Fruit fly (Drosophila melanogaster) whole organism, embryonic: ENCODE data around the gene defl.

Source experiments
- Adf1 ChIP-seq: fragments of 200-800 bp; sonication (Bioruptor generic); IDR thresholded peaks from 2 replicates; pipeline ENCODE4 v1.3.6; 2022; ENCODE audit warnings: missing biosample characterization, missing genetic modification characterization
- Antp ChIP-seq: fragments of 200-800 bp; sonication (Bioruptor generic); optimal IDR thresholded peaks from 3 replicates; lab custom pipeline; 2016; ENCODE audit warnings: missing biosample characterization, missing genetic modification characterization
- Atf-2 ChIP-seq: fragments of 200-800 bp; sonication (Bioruptor generic); optimal IDR thresholded peaks from 2 replicates; lab custom pipeline; 2016; ENCODE audit warnings: missing biosample characterization, missing genetic modification characterization
- Awh ChIP-seq: fragments of 200-800 bp; sonication (Bioruptor generic); IDR thresholded peaks from 2 replicates; pipeline ENCODE4, ENCODE4 v1.3.6; 2022; ENCODE audit warnings: missing biosample characterization, missing genetic modification characterization
- C15 ChIP-seq: fragments of 200-800 bp; sonication (Bioruptor generic); IDR thresholded peaks from 3 replicates; pipeline ENCODE4 v1.3.6; 2022; ENCODE audit warnings: missing biosample characterization, missing genetic modification characterization
- CG10147 ChIP-seq: fragments of 200-800 bp; sonication (Bioruptor generic); optimal IDR thresholded peaks from 2 replicates; lab custom pipeline; 2019; ENCODE audit warnings: missing biosample characterization, mild to moderate bottlenecking, missing genetic modification characterization, moderate library complexity
- CG10267 ChIP-seq: fragments of 200-800 bp; sonication (Bioruptor generic); optimal IDR thresholded peaks from 2 replicates; lab custom pipeline; 2018; ENCODE audit warnings: missing biosample characterization, mild to moderate bottlenecking, missing genetic modification characterization, moderate library complexity
- CG10565 ChIP-seq: fragments of 200-800 bp; sonication (Bioruptor generic); optimal IDR thresholded peaks from 3 replicates; lab custom pipeline; 2016; ENCODE audit warnings: missing biosample characterization, mild to moderate bottlenecking, missing genetic modification characterization
- CG11085 ChIP-seq: fragments of 200-800 bp; sonication (Bioruptor generic); IDR thresholded peaks from 2 replicates; pipeline ENCODE4 v1.3.6; 2022; ENCODE audit warnings: missing biosample characterization, missing genetic modification characterization
- CG11247 ChIP-seq: fragments of 200-800 bp; sonication (Bioruptor generic); IDR thresholded peaks from 2 replicates; pipeline ENCODE4 v1.3.6; 2022; ENCODE audit warnings: missing biosample characterization, missing genetic modification characterization
- CG11398 ChIP-seq: fragments of 200-800 bp; sonication (Bioruptor generic); optimal IDR thresholded peaks from 2 replicates; lab custom pipeline; 2016; ENCODE audit warnings: missing biosample characterization, missing genetic modification characterization
- CG14710 ChIP-seq: fragments of 200-800 bp; sonication (Bioruptor generic); optimal IDR thresholded peaks from 3 replicates; lab custom pipeline; 2019; ENCODE audit warnings: missing biosample characterization, mild to moderate bottlenecking, missing genetic modification characterization, moderate library complexity
- CG1529 ChIP-seq: fragments of 200-800 bp; sonication (Bioruptor generic); optimal IDR thresholded peaks from 3 replicates; lab custom pipeline; 2018; ENCODE audit warnings: missing biosample characterization, missing genetic modification characterization
- CG15601 ChIP-seq: fragments of 200-800 bp; sonication (Bioruptor generic); optimal IDR thresholded peaks from 3 replicates; lab custom pipeline; 2019; ENCODE audit warnings: missing biosample characterization, mild to moderate bottlenecking, missing genetic modification characterization, moderate library complexity
- CG17912 ChIP-seq: fragments of 200-800 bp; sonication (Bioruptor generic); optimal IDR thresholded peaks from 2 replicates; lab custom pipeline; 2018; ENCODE audit warnings: missing biosample characterization, mild to moderate bottlenecking, missing genetic modification characterization
- CG32767 ChIP-seq: fragments of 200-800 bp; sonication (Bioruptor generic); IDR thresholded peaks from 2 replicates; pipeline ENCODE4 v1.3.6; 2022; ENCODE audit warnings: missing biosample characterization, missing genetic modification characterization
- CG33557 ChIP-seq: fragments of 200-800 bp; sonication (Bioruptor generic); optimal IDR thresholded peaks from 2 replicates; lab custom pipeline; 2019; ENCODE audit warnings: missing biosample characterization, mild to moderate bottlenecking, missing genetic modification characterization, moderate library complexity
- CG5953 ChIP-seq: fragments of 200-800 bp; sonication (Bioruptor generic); IDR thresholded peaks from 2 replicates; pipeline ENCODE4 v1.3.6; 2022; ENCODE audit warnings: missing biosample characterization, missing genetic modification characterization
- CG6175 ChIP-seq: fragments of 200-800 bp; sonication (Bioruptor generic); IDR thresholded peaks from 3 replicates; pipeline ENCODE4 v1.3.6; 2022; ENCODE audit warnings: missing biosample characterization, missing genetic modification characterization
- CG6765 ChIP-seq: fragments of 200-800 bp; sonication (Bioruptor generic); optimal IDR thresholded peaks from 3 replicates; lab custom pipeline; 2017; ENCODE audit warnings: missing biosample characterization, mild to moderate bottlenecking, missing genetic modification characterization
- CG7745 ChIP-seq: fragments of 200-800 bp; sonication (Bioruptor generic); optimal IDR thresholded peaks from 2 replicates; lab custom pipeline; 2018; ENCODE audit warnings: missing biosample characterization, mild to moderate bottlenecking, missing genetic modification characterization, moderate library complexity
- CG7928 ChIP-seq: fragments of 200-800 bp; sonication (Bioruptor generic); optimal IDR thresholded peaks from 2 replicates; lab custom pipeline; 2017; ENCODE audit warnings: missing biosample characterization, mild to moderate bottlenecking, missing genetic modification characterization
- CG8924 ChIP-seq: fragments of 200-800 bp; optimal IDR thresholded peaks from 3 replicates; lab custom pipeline; 2019; ENCODE audit warnings: missing biosample characterization, mild to moderate bottlenecking, missing genetic modification characterization, moderate library complexity
- CG9727 ChIP-seq: fragments of 200-800 bp; sonication (Bioruptor generic); optimal IDR thresholded peaks from 3 replicates; lab custom pipeline; 2017; ENCODE audit warnings: missing biosample characterization, mild to moderate bottlenecking, missing genetic modification characterization
- Dad ChIP-seq: fragments of 200-800 bp; sonication (Bioruptor generic); optimal IDR thresholded peaks from 3 replicates; lab custom pipeline; 2016; ENCODE audit warnings: missing biosample characterization, missing genetic modification characterization
- Elba2 ChIP-seq: fragments of 200-800 bp; sonication (Bioruptor generic); optimal IDR thresholded peaks from 3 replicates; lab custom pipeline; 2016; ENCODE audit warnings: missing biosample characterization, missing genetic modification characterization
- Fer3 ChIP-seq: fragments of 200-800 bp; sonication (Bioruptor generic); optimal IDR thresholded peaks from 2 replicates; lab custom pipeline; 2018; ENCODE audit warnings: missing biosample characterization, mild to moderate bottlenecking, missing genetic modification characterization, moderate library complexity
- HmgZ ChIP-seq: fragments of 200-800 bp; sonication (Bioruptor generic); optimal IDR thresholded peaks from 2 replicates; lab custom pipeline; 2018; ENCODE audit warnings: missing biosample characterization, mild to moderate bottlenecking, missing genetic modification characterization
- Hr3 ChIP-seq: fragments of 200-800 bp; sonication (Bioruptor generic); optimal IDR thresholded peaks from 3 replicates; lab custom pipeline; 2016; ENCODE audit warnings: missing biosample characterization, missing genetic modification characterization
- Max ChIP-seq: fragments of 200-800 bp; sonication (Bioruptor generic); optimal IDR thresholded peaks from 2 replicates; lab custom pipeline; 2016; ENCODE audit warnings: missing biosample characterization, mild to moderate bottlenecking, missing genetic modification characterization
- Nf-YB ChIP-seq: fragments of 200-800 bp; sonication (Bioruptor generic); optimal IDR thresholded peaks from 3 replicates; lab custom pipeline; 2019; ENCODE audit warnings: missing biosample characterization, mild to moderate bottlenecking, missing genetic modification characterization, moderate library complexity
- Pdp1 ChIP-seq, 2 experiments: fragments of 200-800 bp; sonication (Bioruptor generic); optimal IDR thresholded peaks; 3 replicates each; lab custom pipeline; 2016; ENCODE audit warnings: missing biosample characterization in 2 of 2, missing genetic modification characterization in 2 of 2, mild to moderate bottlenecking in 1 of 2, moderate library complexity in 1 of 2
- Ptx1 ChIP-seq: fragments of 200-800 bp; sonication (Bioruptor generic); IDR thresholded peaks from 2 replicates; pipeline ENCODE4 v1.3.6; 2022; ENCODE audit warnings: missing biosample characterization, missing genetic modification characterization
- Sry-δ ChIP-seq: fragments of 200-800 bp; sonication (Bioruptor generic); optimal IDR thresholded peaks from 2 replicates; lab custom pipeline; 2016; ENCODE audit warnings: missing biosample characterization, missing genetic modification characterization
- YL-1 ChIP-seq: fragments of 200-800 bp; sonication (Bioruptor generic); optimal IDR thresholded peaks from 3 replicates; lab custom pipeline; 2017; ENCODE audit warnings: missing biosample characterization, mild to moderate bottlenecking, missing genetic modification characterization
- cato ChIP-seq: fragments of 200-800 bp; sonication (Bioruptor generic); optimal IDR thresholded peaks from 2 replicates; lab custom pipeline; 2016; ENCODE audit warnings: missing biosample characterization, missing genetic modification characterization, borderline replicate concordance
- chinmo ChIP-seq: fragments of 200-800 bp; sonication (Bioruptor generic); IDR thresholded peaks from 4 replicates; pipeline ENCODE4 v1.3.6; 2022; ENCODE audit warnings: missing biosample characterization, missing genetic modification characterization; ENCODE audit not compliant: partially characterized antibody
- disco-r ChIP-seq: fragments of 200-800 bp; sonication (Bioruptor generic); optimal IDR thresholded peaks from 2 replicates; lab custom pipeline; 2016; ENCODE audit warnings: missing biosample characterization, missing genetic modification characterization
- fu2 ChIP-seq: fragments of 200-800 bp; sonication (Bioruptor generic); optimal IDR thresholded peaks from 2 replicates; lab custom pipeline; 2016; ENCODE audit warnings: missing biosample characterization, missing genetic modification characterization
- gcm2 ChIP-seq: fragments of 200-800 bp; sonication (Bioruptor generic); optimal IDR thresholded peaks from 2 replicates; lab custom pipeline; 2016; ENCODE audit warnings: missing biosample characterization, missing genetic modification characterization
- grn ChIP-seq: fragments of 200-800 bp; sonication (Bioruptor generic); optimal IDR thresholded peaks from 3 replicates; lab custom pipeline; 2017; ENCODE audit warnings: missing biosample characterization, missing genetic modification characterization
- lab ChIP-seq: fragments of 200-800 bp; sonication (Bioruptor generic); optimal IDR thresholded peaks from 3 replicates; lab custom pipeline; 2017; ENCODE audit warnings: missing biosample characterization, missing genetic modification characterization, mild to moderate bottlenecking, moderate library complexity, missing genetic modification reagents
- mirr ChIP-seq: fragments of 200-800 bp; sonication (Bioruptor generic); optimal IDR thresholded peaks from 3 replicates; lab custom pipeline; 2018; ENCODE audit warnings: missing biosample characterization, mild to moderate bottlenecking, missing genetic modification characterization
- nmo ChIP-seq: fragments of 200-800 bp; sonication (Bioruptor generic); optimal IDR thresholded peaks from 2 replicates; lab custom pipeline; 2018; ENCODE audit warnings: missing biosample characterization, mild to moderate bottlenecking, missing genetic modification characterization, moderate library complexity
- pzg ChIP-seq: fragments of 200-800 bp; sonication (Bioruptor generic); optimal IDR thresholded peaks from 3 replicates; lab custom pipeline; 2018; ENCODE audit warnings: missing biosample characterization, mild to moderate bottlenecking, missing genetic modification characterization, moderate library complexity
- sens-2 ChIP-seq: fragments of 200-800 bp; sonication (Bioruptor generic); IDR thresholded peaks from 2 replicates; pipeline ENCODE4 v1.3.6; 2022; ENCODE audit warnings: missing biosample characterization, missing genetic modification characterization
- ssp ChIP-seq: fragments of 200-800 bp; sonication (Bioruptor generic); IDR thresholded peaks from 2 replicates; pipeline ENCODE4 v1.3.6; 2022; ENCODE audit warnings: missing biosample characterization, missing genetic modification characterization
- stc ChIP-seq: fragments of 200-800 bp; sonication (Bioruptor generic); IDR thresholded peaks from 2 replicates; pipeline ENCODE4 v1.3.6; 2022; ENCODE audit warnings: missing biosample characterization, missing genetic modification characterization
- yki ChIP-seq: fragments of >200 bp; optimal IDR thresholded peaks from 3 replicates; lab custom pipeline; 2018

Gene defl

dm6 chr3L:9692892-9693551 lies 30.2 kb upstream of the defl start (continued):
- TF ChIP-seq Nf-YB (GFP tag; lab: Kevin White, UChicago) = peak; percentile 83
- TF ChIP-seq C15 (GFP tag; lab: Robert Waterston, UW) = peak; percentile 69; the same call in 1 of the 3 replicates
- TF ChIP-seq sens-2 (GFP tag; lab: Robert Waterston, UW) = peak; percentile 59; the same call in 1 of the 2 replicates
- peak; percentile 84 for TF ChIP-seq CG11247 (GFP tag; lab: Robert Waterston, UW)
- peak; percentile 62 for TF ChIP-seq mirr (GFP tag; lab: Kevin White, UChicago)
- TF ChIP-seq Elba2 (GFP tag; lab: Kevin White, UChicago) = no peak
- TF ChIP-seq HmgZ (tag; lab: Kevin White, UChicago) = peak; percentile 93
- peak; percentile 96 for TF ChIP-seq CG1529 (GFP tag; lab: Kevin White, UChicago)
- TF ChIP-seq CG33557 = peak; percentile 91
- TF ChIP-seq CG10565 = peak; percentile 88
- peak; percentile 62 for TF ChIP-seq grn (GFP tag; lab: Kevin White, UChicago)
- peak; percentile 95 for TF ChIP-seq CG6765 (GFP tag; lab: Kevin White, UChicago)
- TF ChIP-seq Sry-δ (GFP tag; lab: Kevin White, UChicago) = peak; percentile 66
- 0 out of 4 replicates have a peak, but pooled peaks have one; percentile 16 for TF ChIP-seq chinmo (GFP tag; lab: Robert Waterston, UW)
- peak; percentile 93 for TF ChIP-seq Ptx1 (GFP tag; lab: Robert Waterston, UW)
- TF ChIP-seq Dad (GFP tag; lab: Kevin White, UChicago) = peak; percentile 97
- no peak for TF ChIP-seq CG7745 (tag; lab: Kevin White, UChicago)
- TF ChIP-seq yki (lab: Kevin White, UChicago) = no peak
- peak; percentile 74 for TF ChIP-seq CG7928
- no peak; the same call in 1 of the 2 replicates for TF ChIP-seq CG5953 (GFP tag; lab: Robert Waterston, UW)
- peak; percentile 93 for TF ChIP-seq CG15601 (tag; lab: Kevin White, UChicago)
- TF ChIP-seq CG11085 (GFP tag; lab: Robert Waterston, UW) = 0 out of 2 replicates have a peak, but pooled peaks have one; percentile 53
- TF ChIP-seq stc = peak; percentile 88
- TF ChIP-seq Adf1 = no peak
- TF ChIP-seq Pdp1 (GFP tag; optimal IDR thresholded peaks at IDR 0.05; lab: Kevin White, UChicago) = peak; percentile 93 to 97
- peak; percentile 98 for TF ChIP-seq Atf-2 (GFP tag; lab: Kevin White, UChicago)
- TF ChIP-seq YL-1 = peak; percentile 85
- TF ChIP-seq Antp (GFP tag; lab: Kevin White, UChicago) = peak; percentile 97
- TF ChIP-seq CG17912 (GFP tag; lab: Kevin White, UChicago) = peak; percentile 64
- peak; percentile 89 for TF ChIP-seq CG10267
- TF ChIP-seq Awh (GFP tag; lab: Robert Waterston, UW) = peak; percentile 68
- peak; percentile 99 for TF ChIP-seq nmo
- TF ChIP-seq lab (GFP tag; lab: Kevin White, UChicago) = peak; percentile 97
- TF ChIP-seq Fer3 = peak; percentile 90
- peak; percentile 98 for TF ChIP-seq CG9727
- TF ChIP-seq CG14710 (tag; lab: Kevin White, UChicago) = peak; percentile 94
- TF ChIP-seq CG32767 = peak; percentile 90
- peak; percentile 9 for TF ChIP-seq pzg (GFP tag; lab: Kevin White, UChicago)
- peak; percentile 91 for TF ChIP-seq gcm2 (GFP tag; lab: Kevin White, UChicago)
- peak; percentile 97 for TF ChIP-seq CG10147 (GFP tag; lab: Kevin White, UChicago)
- TF ChIP-seq Max (GFP tag; lab: Kevin White, UChicago) = peak; percentile 94
- TF ChIP-seq CG6175 = peak; percentile 79; the same call in 1 of the 3 replicates
- peak; percentile 96 for TF ChIP-seq cato (GFP tag; lab: Kevin White, UChicago)
- TF ChIP-seq CG8924 = peak; percentile 97
- peak; percentile 97 for TF ChIP-seq Hr3 (GFP tag; lab: Kevin White, UChicago)
- TF ChIP-seq fu2 (GFP tag; lab: Kevin White, UChicago) = peak; percentile 97
- peak; percentile 95 for TF ChIP-seq disco-r (GFP tag; lab: Kevin White, UChicago)
- peak; percentile 87 for TF ChIP-seq ssp (GFP tag; lab: Robert Waterston, UW)
- TF ChIP-seq CG11398 (GFP tag; lab: Kevin White, UChicago) = peak; percentile 93
